Fruit fly (Drosophila melanogaster): ENCODE measurements around the gene CG14301.
A peak's percentile ranks its signal among the peaks of the same experiment; 100 is the strongest.

CG14301 gene

DNA sequence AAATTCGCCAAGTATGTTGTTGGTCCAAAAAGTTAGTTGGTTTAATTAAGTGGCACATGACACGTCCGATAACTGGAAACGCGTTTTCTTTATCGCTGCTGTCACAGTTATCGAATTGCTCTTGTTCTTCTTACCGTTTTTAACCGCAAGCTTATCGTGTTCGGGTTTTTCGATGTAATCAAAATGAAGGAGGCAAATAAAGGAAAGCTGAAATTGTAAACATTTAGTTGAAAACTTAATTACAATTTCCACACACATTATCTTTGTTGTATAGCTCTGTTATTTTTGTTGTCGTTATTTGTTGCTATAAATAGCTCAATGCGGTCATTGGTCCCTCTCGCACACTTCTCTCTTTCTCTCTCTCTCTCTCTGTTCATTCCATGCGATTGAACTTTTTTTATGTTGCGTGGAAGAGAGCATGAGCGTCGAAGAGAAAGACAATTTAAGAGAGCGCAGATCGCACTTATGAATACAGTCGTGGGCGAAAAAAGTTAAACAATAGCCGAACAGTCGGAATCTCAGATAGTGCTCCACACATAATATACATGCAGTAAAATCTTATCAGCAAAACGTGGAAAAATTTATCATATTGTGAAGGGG, 55.9 kb downstream of the CG14301 start (continued):
- TF ChIP-seq gsb-n (tag; optimal IDR thresholded peaks at IDR 0.05) (no peak), CG18764 (GFP tag; optimal IDR thresholded peaks at IDR 0.05) (no peak), sens (GFP tag) (peak; percentile 77), NC2α (GFP tag; optimal IDR thresholded peaks at IDR 0.05) (no peak), CG1602 (GFP tag; optimal IDR thresholded peaks at IDR 0.05) (no peak), br (optimal IDR thresholded peaks at IDR 0.05) (no peak), CG7839 (tag; optimal IDR thresholded peaks at IDR 0.05) (no peak), NK7.1 (GFP tag; optimal IDR thresholded peaks at IDR 0.05) (no peak), Ssrp (tag; optimal IDR thresholded peaks at IDR 0.05) (no peak), CG30431 (GFP tag; optimal IDR thresholded peaks at IDR 0.05) (no peak), CG31388 (GFP tag; optimal IDR thresholded peaks at IDR 0.05) (no peak), so (GFP tag; IDR thresholded peaks at IDR 0.05) (no peak), CG31441 (GFP tag; IDR thresholded peaks at IDR 0.05) (no peak), CG30020 (tag; optimal IDR thresholded peaks at IDR 0.05) (no peak), CG6175 (GFP tag; IDR thresholded peaks at IDR 0.05) (no peak), B-H2 (GFP tag; optimal IDR thresholded peaks at IDR 0.05) (no peak), danr (GFP tag; IDR thresholded peaks at IDR 0.05) (no peak), Rx (GFP tag; IDR thresholded peaks at IDR 0.05) (no peak), ci (GFP tag; IDR thresholded peaks at IDR 0.05) (peak; percentile 49; the same call in 1 of the 3 replicates), amos (GFP tag; IDR thresholded peaks at IDR 0.05; ENCODE audit: partially characterized antibody) (no peak; the same call in 1 of the 2 replicates), CG18619 (GFP tag; optimal IDR thresholded peaks at IDR 0.05) (no peak), Hsf (GFP tag; optimal IDR thresholded peaks at IDR 0.05) (no peak), HmgD (GFP tag; optimal IDR thresholded peaks at IDR 0.05) (no peak), CG1024 (GFP tag; IDR thresholded peaks at IDR 0.05) (no peak), gce (GFP tag; IDR thresholded peaks at IDR 0.05) (0 out of 3 replicates have a peak, but pooled peaks have one; percentile 41), Nf-YA (GFP tag; IDR thresholded peaks at IDR 0.05) (no peak), Gsc (GFP tag; IDR thresholded peaks at IDR 0.05) (no peak), CG1603 (tag; optimal IDR thresholded peaks at IDR 0.05) (no peak), CG10979 (tag; optimal IDR thresholded peaks at IDR 0.05) (no peak), btn (GFP tag; optimal IDR thresholded peaks at IDR 0.05) (no peak), CG8944 (GFP tag; optimal IDR thresholded peaks at IDR 0.05) (no peak), CG43689 (GFP tag; IDR thresholded peaks at IDR 0.05) (no peak), chm (GFP tag; IDR thresholded peaks at IDR 0.05) (no peak), BEAF-32 (GFP tag; optimal IDR thresholded peaks at IDR 0.05) (no peak), Jarid2 (GFP tag; optimal IDR thresholded peaks at IDR 0.05) (no peak), CG2129 (GFP tag; IDR thresholded peaks at IDR 0.05; ENCODE audit: partially characterized antibody) (no peak), CG15601 (tag; optimal IDR thresholded peaks at IDR 0.05) (peak; percentile 28), Elba2 (GFP tag; optimal IDR thresholded peaks at IDR 0.05) (no peak), lola (GFP tag; optimal IDR thresholded peaks at IDR 0.05) (no peak), bsh (GFP tag; optimal IDR thresholded peaks at IDR 0.05) (peak in 1 of 2 experiments; percentile 27), CG18476 (GFP tag; optimal IDR thresholded peaks at IDR 0.05) (no peak), Poxn (GFP tag; IDR thresholded peaks at IDR 0.05) (no peak), CG12104 (GFP tag; optimal IDR thresholded peaks at IDR 0.05) (no peak), CG4404 (GFP tag; IDR thresholded peaks at IDR 0.05) (no peak), CG8388 (GFP tag; optimal IDR thresholded peaks at IDR 0.05) (no peak), CG4707 (GFP tag; optimal IDR thresholded peaks at IDR 0.05) (peak; percentile 32), CG30403 (GFP tag; optimal IDR thresholded peaks at IDR 0.05) (no peak), Dll (GFP tag; IDR thresholded peaks at IDR 0.05; ENCODE audit: partially characterized antibody) (peak; percentile 34; the same call in 1 of the 4 replicates), CG18599 (GFP tag; optimal IDR thresholded peaks at IDR 0.05) (no peak), jumu (GFP tag; optimal IDR thresholded peaks at IDR 0.05) (no peak), CG11504 (tag; optimal IDR thresholded peaks at IDR 0.05) (peak; percentile 2)
